Worm (Caenorhabditis elegans): ENCODE results near the gene gtap-1.

DNA sequence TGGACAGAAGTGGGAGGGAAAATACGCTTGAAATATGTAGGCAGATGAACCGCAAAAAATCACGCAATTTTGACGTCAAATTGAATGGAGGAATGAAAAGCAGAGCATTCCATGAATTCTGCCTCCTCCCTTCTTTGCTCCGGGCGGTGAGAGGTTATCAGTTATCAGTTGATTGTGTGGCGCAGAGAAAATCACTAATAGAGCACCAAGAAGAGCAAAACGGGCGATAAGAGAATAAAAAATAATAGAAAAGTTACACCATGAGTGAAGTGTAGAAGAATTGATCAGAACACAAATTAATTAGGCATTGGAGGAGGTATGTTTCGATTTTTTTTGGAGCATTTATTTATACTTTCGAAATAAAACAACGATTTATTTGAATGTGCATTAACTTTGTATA lies 26.5 kb downstream of the gtap-1 start:
- no peak for TF ChIP-seq ztf-11 (tag; optimal IDR thresholded peaks at IDR 0.05)
- no peak for TF ChIP-seq skn-1 (tag; optimal IDR thresholded peaks at IDR 0.05)
- TF ChIP-seq aly-2 (tag; optimal IDR thresholded peaks at IDR 0.05): no peak
- no peak for TF ChIP-seq nhr-12 (tag; optimal IDR thresholded peaks at IDR 0.05)
- TF ChIP-seq fos-1 (tag; optimal IDR thresholded peaks at IDR 0.05): no peak
- TF ChIP-seq lsy-2 (tag; optimal IDR thresholded peaks at IDR 0.05): no peak
- TF ChIP-seq mep-1 (tag; optimal IDR thresholded peaks at IDR 0.05): no peak
- TF ChIP-seq ama-1 (optimal IDR thresholded peaks at IDR 0.05): no peak
- TF ChIP-seq fkh-10 (GFP tag; optimal IDR thresholded peaks at IDR 0.05): no peak
- no peak for TF ChIP-seq ceh-82 (tag; optimal IDR thresholded peaks at IDR 0.05)

All from whole organism, L1 larva.